Worm (Caenorhabditis elegans) whole organism, mixed stage, embryonic: ENCODE data around the gene F11C1.9.
A peak's percentile ranks its signal among the peaks of the same experiment; 100 is the strongest.

Experiments used
- bed-3 ChIP-seq: fragments of 200-800 bp; sonication (Bioruptor generic); optimal IDR thresholded peaks from 3 replicates; lab custom pipeline; 2018; ENCODE audit warnings: mild to moderate bottlenecking, missing genetic modification characterization, moderate library complexity, missing compliant biosample characterization
- blmp-1 ChIP-seq: fragments of 150-350 bp; optimal IDR thresholded peaks from 2 replicates; lab custom pipeline; 2014; ENCODE audit warnings: missing biosample characterization, missing genetic modification characterization
- ceh-39 ChIP-seq: fragments of 150-350 bp; optimal IDR thresholded peaks from 2 replicates; lab custom pipeline; 2014; ENCODE audit warnings: missing biosample characterization, missing genetic modification characterization
- ceh-43 ChIP-seq: fragments of 200-800 bp; sonication (Bioruptor generic); optimal IDR thresholded peaks from 2 replicates; lab custom pipeline; 2018; ENCODE audit warnings: mild to moderate bottlenecking, missing genetic modification characterization, moderate library complexity, missing compliant biosample characterization
- cnd-1 ChIP-seq: fragments of 200-800 bp; sonication (Bioruptor generic); optimal IDR thresholded peaks from 2 replicates; lab custom pipeline; 2018; ENCODE audit warnings: mild to moderate bottlenecking, missing genetic modification characterization, missing compliant biosample characterization
- drap-1 ChIP-seq: fragments of 200-800 bp; sonication (Bioruptor generic); optimal IDR thresholded peaks from 3 replicates; lab custom pipeline; 2018; ENCODE audit warnings: mild to moderate bottlenecking, missing genetic modification characterization, missing compliant biosample characterization
- elt-1 ChIP-seq: sonication (generic microtip); optimal IDR thresholded peaks from 2 replicates; lab custom pipeline; 2017; ENCODE audit warnings: missing genetic modification characterization, mild to moderate bottlenecking, missing compliant biosample characterization, antibody characterized with exemption, moderate library complexity, borderline replicate concordance; ENCODE audit not compliant: insufficient read depth
- flh-1 ChIP-seq: fragments of 200-800 bp; sonication (Bioruptor generic); optimal IDR thresholded peaks from 2 replicates; lab custom pipeline; 2018; ENCODE audit warnings: mild to moderate bottlenecking, missing genetic modification characterization, moderate library complexity, missing compliant biosample characterization
- ham-2 ChIP-seq: fragments of 200-800 bp; sonication (Bioruptor generic); optimal IDR thresholded peaks from 2 replicates; lab custom pipeline; 2018; ENCODE audit warnings: mild to moderate bottlenecking, missing genetic modification characterization, missing compliant biosample characterization
- hlh-1 ChIP-seq: fragments of 150-350 bp; optimal IDR thresholded peaks from 2 replicates; lab custom pipeline; 2014; ENCODE audit warnings: missing biosample characterization, missing genetic modification reagents, missing genetic modification characterization
- lin-13 ChIP-seq: fragments of 150-350 bp; optimal IDR thresholded peaks from 2 replicates; lab custom pipeline; 2014; ENCODE audit warnings: missing biosample characterization, missing genetic modification characterization
- lin-32 ChIP-seq: fragments of 200-800 bp; sonication (Bioruptor generic); optimal IDR thresholded peaks from 2 replicates; lab custom pipeline; 2018; ENCODE audit warnings: mild to moderate bottlenecking, missing genetic modification characterization, missing compliant biosample characterization
- mab-5 ChIP-seq: fragments of 150-350 bp; optimal IDR thresholded peaks from 2 replicates; lab custom pipeline; 2014; ENCODE audit warnings: missing biosample characterization, missing genetic modification characterization
- mls-2 ChIP-seq: sonication (generic microtip); optimal IDR thresholded peaks from 2 replicates; lab custom pipeline; 2016; ENCODE audit warnings: mild to moderate bottlenecking, missing genetic modification characterization, moderate library complexity, missing compliant biosample characterization
- nhr-12 ChIP-seq: fragments of 150-350 bp; optimal IDR thresholded peaks from 2 replicates; lab custom pipeline; 2014; ENCODE audit warnings: missing biosample characterization, missing genetic modification characterization
- nhr-2 ChIP-seq: fragments of 150-350 bp; optimal IDR thresholded peaks from 2 replicates; lab custom pipeline; 2014; ENCODE audit warnings: missing biosample characterization, missing genetic modification characterization
- nhr-237 ChIP-seq: fragments of 150-350 bp; optimal IDR thresholded peaks from 2 replicates; lab custom pipeline; 2014; ENCODE audit warnings: missing biosample characterization, missing genetic modification characterization
- nhr-28 ChIP-seq: fragments of 150-350 bp; optimal IDR thresholded peaks from 2 replicates; lab custom pipeline; 2014; ENCODE audit warnings: missing biosample characterization, missing genetic modification characterization
- pha-4 ChIP-seq: fragments of 150-350 bp; optimal IDR thresholded peaks from 2 replicates; lab custom pipeline; 2018; ENCODE audit warnings: missing biosample characterization, missing genetic modification reagents, missing genetic modification characterization
- sem-2 ChIP-seq: fragments of 200-800 bp; sonication (Bioruptor generic); optimal IDR thresholded peaks from 2 replicates; lab custom pipeline; 2018; ENCODE audit warnings: mild to moderate bottlenecking, missing genetic modification characterization, missing compliant biosample characterization
- snpc-4 ChIP-seq: fragments of 150-350 bp; optimal IDR thresholded peaks from 2 replicates; lab custom pipeline; 2014; ENCODE audit warnings: missing biosample characterization, missing genetic modification characterization
- sptf-1 ChIP-seq: sonication (generic microtip); optimal IDR thresholded peaks from 2 replicates; lab custom pipeline; 2017; ENCODE audit warnings: mild to moderate bottlenecking, missing genetic modification characterization, moderate library complexity, missing compliant biosample characterization
- tbx-8 ChIP-seq: fragments of 200-800 bp; sonication (Bioruptor generic); optimal IDR thresholded peaks from 2 replicates; lab custom pipeline; 2018; ENCODE audit warnings: mild to moderate bottlenecking, missing genetic modification characterization, moderate library complexity, missing compliant biosample characterization
- unc-62 ChIP-seq: fragments of 150-350 bp; optimal IDR thresholded peaks from 2 replicates; lab custom pipeline; 2014; ENCODE audit warnings: missing biosample characterization, missing genetic modification reagents, missing genetic modification characterization
- zip-8 ChIP-seq: fragments of 150-350 bp; optimal IDR thresholded peaks from 2 replicates; lab custom pipeline; 2014; ENCODE audit warnings: missing biosample characterization, missing genetic modification characterization

Gene F11C1.9

ce11 chrX:13004491-13005093 lies 27.2 kb upstream of the F11C1.9 start:
- TF ChIP-seq ceh-43 (GFP tag; lab: Kevin White, UChicago) = no peak
- no peak for TF ChIP-seq lin-32 (GFP tag; lab: Kevin White, UChicago)
- no peak for TF ChIP-seq nhr-28 (tag; lab: Kevin White, UChicago)
- no peak for TF ChIP-seq ceh-39 (tag; lab: Kevin White, UChicago)
- TF ChIP-seq bed-3 = no peak
- no peak for TF ChIP-seq hlh-1 (tag; lab: Kevin White, UChicago)
- peak; percentile 91 for TF ChIP-seq elt-1
- TF ChIP-seq flh-1 (GFP tag; lab: Kevin White, UChicago) = no peak
- no peak for TF ChIP-seq sptf-1 (tag; lab: Kevin White, UChicago)
- TF ChIP-seq cnd-1 = no peak
- peak; percentile 28 for TF ChIP-seq ham-2 (GFP tag; lab: Kevin White, UChicago)
- no peak for TF ChIP-seq tbx-8 (GFP tag; lab: Kevin White, UChicago)
- no peak for TF ChIP-seq mab-5
- peak; percentile 86 for TF ChIP-seq zip-8 (tag; lab: Kevin White, UChicago)
- TF ChIP-seq snpc-4 = no peak
- no peak for TF ChIP-seq pha-4 (tag; lab: Kevin White, UChicago)

- TF ChIP-seq nhr-28 (tag; lab: Kevin White, UChicago) = no peak
- TF ChIP-seq blmp-1 = peak; percentile 88
Observed at ce11 chrX:13003092-13003491, 25.7 kb upstream of the F11C1.9 start.

ce11 chrX:13002322-13002721 lies 25.0 kb upstream of the F11C1.9 start:
- TF ChIP-seq nhr-2 (tag; lab: Kevin White, UChicago) = peak; percentile 79
- no peak for TF ChIP-seq lin-13 (tag; lab: Kevin White, UChicago)
- TF ChIP-seq nhr-28 (tag; lab: Kevin White, UChicago) = no peak
- peak; percentile 37 for TF ChIP-seq unc-62
- TF ChIP-seq elt-1 = peak; percentile 75
- TF ChIP-seq nhr-237 (tag; lab: Kevin White, UChicago) = no peak
- peak; percentile 76 for TF ChIP-seq zip-8 (tag; lab: Kevin White, UChicago)
- TF ChIP-seq, all 35 proteins: peak for 4

- no peak for TF ChIP-seq lin-13 (tag; lab: Kevin White, UChicago)
- TF ChIP-seq drap-1 (GFP tag; lab: Kevin White, UChicago) = no peak
- TF ChIP-seq, all 35 proteins: peak for 0
Observed at ce11 chrX:13000837-13001236, 23.5 kb upstream of the F11C1.9 start.

ce11 chrX:12999567-12999966 lies 22.2 kb upstream of the F11C1.9 start:
- TF ChIP-seq mls-2 (tag; lab: Kevin White, UChicago) (no peak), zip-8 (tag; lab: Kevin White, UChicago) (peak; percentile 66)

- TF ChIP-seq nhr-12 (tag; lab: Kevin White, UChicago) = no peak
- TF ChIP-seq zip-8 (tag; lab: Kevin White, UChicago) = peak; percentile 92
Observed at ce11 chrX:12996161-12996560, 18.8 kb upstream of the F11C1.9 start.

- TF ChIP-seq sem-2 (GFP tag; lab: Kevin White, UChicago) (no peak), ceh-39 (tag; lab: Kevin White, UChicago) (peak; percentile 29)
Observed at ce11 chrX:12990529-12991520, 13.5 kb upstream of the F11C1.9 start, which contains the start of the genes F11C1.1 and vwa-8. Gene F11C1.1 (minus strand): TSS chrX:12990579. Gene vwa-8 (plus strand): TSS chrX:12991470.
